Worm (Caenorhabditis elegans) whole organism, L1 larva: Measurements from ENCODE around the gene nhr-185.

Experiments used
- ama-1 ChIP-seq: fragments of 150-350 bp; optimal IDR thresholded peaks from 2 replicates; lab custom pipeline; 2014
- egl-27 ChIP-seq, 2 experiments: fragments of 150-350 bp in 1 of 2; sonication (generic microtip); optimal IDR thresholded peaks; 3 replicates each; lab custom pipeline; 2017 to 2018; ENCODE audit warnings: missing biosample characterization in 2 of 2, missing genetic modification characterization in 2 of 2, missing genetic modification reagents in 2 of 2
- hlh-4 ChIP-seq: sonication (generic microtip); optimal IDR thresholded peaks from 2 replicates; lab custom pipeline; 2016; ENCODE audit warnings: mild to moderate bottlenecking, missing genetic modification characterization, missing compliant biosample characterization
- mef-2 ChIP-seq: fragments of 150-350 bp; optimal IDR thresholded peaks from 2 replicates; lab custom pipeline; 2014; ENCODE audit warnings: missing biosample characterization, missing genetic modification characterization
- nhr-12 ChIP-seq: sonication (generic microtip); optimal IDR thresholded peaks from 2 replicates; lab custom pipeline; 2017; ENCODE audit warnings: missing biosample characterization, missing genetic modification characterization
- nhr-237 ChIP-seq: fragments of 150-350 bp; optimal IDR thresholded peaks from 2 replicates; lab custom pipeline; 2014; ENCODE audit warnings: missing biosample characterization, missing genetic modification characterization
- nhr-28 ChIP-seq: fragments of 150-350 bp; optimal IDR thresholded peaks from 2 replicates; lab custom pipeline; 2014; ENCODE audit warnings: missing biosample characterization, missing genetic modification characterization
- pqm-1 ChIP-seq: sonication (generic microtip); optimal IDR thresholded peaks from 3 replicates; lab custom pipeline; 2017; ENCODE audit warnings: missing biosample characterization, missing genetic modification characterization
- skn-1 ChIP-seq: fragments of 150-350 bp; optimal IDR thresholded peaks from 2 replicates; lab custom pipeline; 2014; ENCODE audit warnings: missing biosample characterization, missing genetic modification characterization
- unc-86 ChIP-seq: sonication (generic microtip); optimal IDR thresholded peaks from 2 replicates; lab custom pipeline; 2016; ENCODE audit warnings: missing genetic modification characterization, missing compliant biosample characterization
- unc-98 ChIP-seq: fragments of 200-800 bp; sonication (Bioruptor generic); IDR thresholded peaks from 2 replicates; pipeline ENCODE4 v1.3.6; 2022; ENCODE audit warnings: missing genetic modification characterization, missing compliant biosample characterization

DNA sequence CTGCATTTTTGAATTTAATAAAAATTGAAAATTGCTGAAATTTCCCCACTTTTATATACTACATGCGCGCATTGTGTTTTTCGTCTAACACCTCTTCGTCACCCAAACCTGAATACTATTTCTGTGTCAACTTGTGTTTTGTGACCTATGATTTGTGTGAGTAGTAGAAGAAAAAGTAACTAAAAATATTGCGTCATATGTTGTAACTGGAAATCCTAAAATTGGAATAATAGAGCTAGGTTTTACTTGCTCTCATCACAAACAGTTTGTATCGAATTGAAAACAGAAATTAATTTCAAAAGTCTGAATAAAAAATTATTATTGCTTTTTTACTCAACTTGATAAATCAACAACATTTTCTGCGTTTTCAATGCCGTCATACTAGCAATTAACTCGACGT, 41.7 kb downstream of the nhr-185 start, which contains the start of gene R08F11.4:
- TF ChIP-seq nhr-12 (no peak), hlh-4 (tag; lab: Kevin White, UChicago) (no peak), pqm-1 (no peak), nhr-237 (tag; lab: Kevin White, UChicago) (no peak), skn-1 (tag; lab: Kevin White, UChicago) (peak; percentile 13), egl-27 (tag; optimal IDR thresholded peaks at IDR 0.05; lab: Kevin White, UChicago) (no peak), mef-2 (tag; lab: Kevin White, UChicago) (no peak), unc-98 (GFP tag; lab: Robert Waterston, UW) (no peak), nhr-28 (tag; lab: Kevin White, UChicago) (no peak), ama-1 (lab: Kevin White, UChicago) (no peak), unc-86 (no peak)
